Fruit fly (Drosophila melanogaster): ENCODE measurements around the gene Stt3A.

Stt3A gene

dm6 chrX:21027929-21028575, 25.7 kb downstream of the Stt3A start, which contains the start of gene CG1532 (continued):
- TF ChIP-seq zen2 (GFP tag; IDR thresholded peaks at IDR 0.05; ENCODE audit: partially characterized antibody) (peak; percentile 10; the same call in 1 of the 3 replicates), Adf1 (GFP tag; IDR thresholded peaks at IDR 0.05) (peak; percentile 8; the same call in 1 of the 2 replicates), ash1 (GFP tag; optimal IDR thresholded peaks at IDR 0.05) (no peak), CG2202 (tag; optimal IDR thresholded peaks at IDR 0.05) (no peak), CG7357 (GFP tag; IDR thresholded peaks at IDR 0.05) (no peak), Taf1 (GFP tag; IDR thresholded peaks at IDR 0.05) (no peak), HmgD (GFP tag; optimal IDR thresholded peaks at IDR 0.05) (no peak), B-H2 (GFP tag; optimal IDR thresholded peaks at IDR 0.05) (no peak), CG12769 (tag; optimal IDR thresholded peaks at IDR 0.05) (peak; percentile 29), ttk (GFP tag; IDR thresholded peaks at IDR 0.05) (no peak), nom (GFP tag; optimal IDR thresholded peaks at IDR 0.05) (no peak), CG5180 (GFP tag; optimal IDR thresholded peaks at IDR 0.05) (no peak), br (optimal IDR thresholded peaks at IDR 0.05) (no peak), sens (GFP tag) (peak; percentile 79), CG4328 (GFP tag; optimal IDR thresholded peaks at IDR 0.05) (peak; percentile 1), Nf-YC (tag; optimal IDR thresholded peaks at IDR 0.05) (no peak), gcm (GFP tag; optimal IDR thresholded peaks at IDR 0.05) (no peak), CG12391 (tag; optimal IDR thresholded peaks at IDR 0.05) (peak; percentile 5), hkb (optimal IDR thresholded peaks at IDR 0.05) (no peak), hkb (GFP tag; IDR thresholded peaks at IDR 0.05) (0 out of 2 replicates have a peak, but pooled peaks have one; percentile 13), sug (tag; optimal IDR thresholded peaks at IDR 0.05) (peak; percentile 54), CG10654 (GFP tag; optimal IDR thresholded peaks at IDR 0.05) (no peak), grn (GFP tag; optimal IDR thresholded peaks at IDR 0.05) (peak; percentile 80), klu (GFP tag; IDR thresholded peaks at IDR 0.05) (no peak), Ets65A (GFP tag) (no peak), CG14860 (GFP tag; IDR thresholded peaks at IDR 0.05; ENCODE audit: partially characterized antibody) (no peak), CG9215 (GFP tag; IDR thresholded peaks at IDR 0.05) (no peak), CG6175 (GFP tag; IDR thresholded peaks at IDR 0.05) (no peak), Hmx (GFP tag; optimal IDR thresholded peaks at IDR 0.05) (no peak), CG12659 (GFP tag; optimal IDR thresholded peaks at IDR 0.05) (peak; percentile 61), fd102C (GFP tag; optimal IDR thresholded peaks at IDR 0.05) (no peak), CG17612 (GFP tag; IDR thresholded peaks at IDR 0.05) (no peak), YL-1 (GFP tag; optimal IDR thresholded peaks at IDR 0.05) (peak; percentile 26), CG12942 (GFP tag; optimal IDR thresholded peaks at IDR 0.05) (no peak), stc (GFP tag; IDR thresholded peaks at IDR 0.05) (no peak), CG1529 (GFP tag; optimal IDR thresholded peaks at IDR 0.05) (peak; percentile 40), unpg (GFP tag; optimal IDR thresholded peaks at IDR 0.05) (no peak), Sry-β (GFP tag; optimal IDR thresholded peaks at IDR 0.05) (no peak)

- no peak for TF ChIP-seq CG14710 (tag; optimal IDR thresholded peaks at IDR 0.05)
- no peak for TF ChIP-seq CG10366 (GFP tag; IDR thresholded peaks at IDR 0.05)
- TF ChIP-seq HLH4C (GFP tag; IDR thresholded peaks at IDR 0.05; ENCODE audit: partially characterized antibody): no peak
- TF ChIP-seq Rx (GFP tag; IDR thresholded peaks at IDR 0.05): no peak
- TF ChIP-seq Oli (tag; optimal IDR thresholded peaks at IDR 0.05): no peak
- TF ChIP-seq CG16815 (GFP tag; optimal IDR thresholded peaks at IDR 0.05): no peak
- no peak for TF ChIP-seq CG11456 (GFP tag; IDR thresholded peaks at IDR 0.05)
- no peak for TF ChIP-seq CG2116 (GFP tag; optimal IDR thresholded peaks at IDR 0.05)
- no peak for TF ChIP-seq seq (GFP tag; IDR thresholded peaks at IDR 0.05)
- TF ChIP-seq CG13424 (tag; optimal IDR thresholded peaks at IDR 0.05): no peak
- no peak for TF ChIP-seq Blimp-1 (GFP tag; optimal IDR thresholded peaks at IDR 0.05)
- TF ChIP-seq CG6689 (GFP tag; IDR thresholded peaks at IDR 0.05): no peak
- TF ChIP-seq tio (GFP tag; optimal IDR thresholded peaks at IDR 0.05): no peak
- TF ChIP-seq CG4854 (GFP tag; optimal IDR thresholded peaks at IDR 0.05): no peak
- no peak for TF ChIP-seq CG6683 (GFP tag; optimal IDR thresholded peaks at IDR 0.05)
- TF ChIP-seq CG9215 (GFP tag; IDR thresholded peaks at IDR 0.05): no peak
Measured at dm6 chrX:21025788-21026187, 27.9 kb downstream of the Stt3A start, which contains the start of gene r-cup. Gene r-cup (minus strand): TSS chrX:21025888.
